Worm (Caenorhabditis elegans): Measurements from ENCODE around the gene C30G12.6.

- TF ChIP-seq unc-3 (GFP tag; conservative IDR thresholded peaks at IDR 0.05) (no peak), unc-3 (tag; optimal IDR thresholded peaks at IDR 0.05) (no peak), lin-11 (tag; optimal IDR thresholded peaks at IDR 0.05) (no peak), madf-2 (tag; optimal IDR thresholded peaks at IDR 0.05) (no peak), fkh-10 (GFP tag; optimal IDR thresholded peaks at IDR 0.05) (no peak), pha-4 (tag; optimal IDR thresholded peaks at IDR 0.05) (no peak), pqm-1 (tag; optimal IDR thresholded peaks at IDR 0.05) (no peak), nfya-1 (tag; optimal IDR thresholded peaks at IDR 0.05) (no peak)
Measured at ce11 chrII:7317468-7317867, 21.7 kb upstream of the C30G12.6 start, which contains the start of gene F21D12.2.
